Worm (Caenorhabditis elegans): Measurements from ENCODE around the gene fbxa-77.
A peak's percentile ranks its signal among the peaks of the same experiment; 100 is the strongest.

The fbxa-77 gene

DNA sequence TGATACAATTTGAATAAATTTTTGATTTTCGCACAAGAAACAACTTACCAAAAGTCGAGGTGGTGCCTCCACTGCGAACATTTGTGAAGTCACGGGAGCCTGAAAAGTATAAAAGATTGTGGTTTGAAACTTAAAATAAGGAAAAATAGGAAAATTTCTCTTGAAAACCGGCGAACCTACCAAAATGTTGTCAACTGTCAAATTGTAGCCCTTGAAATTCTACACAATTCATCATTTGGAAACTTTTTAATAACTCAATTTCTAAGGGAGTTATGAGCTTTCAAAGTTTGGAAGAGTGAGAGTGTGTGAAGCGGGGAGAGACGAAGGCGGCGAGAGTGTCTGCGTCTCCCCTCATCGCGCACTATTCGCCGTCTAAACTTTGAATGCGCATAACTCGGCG is 19.1 kb upstream of the fbxa-77 start, which contains the start of gene pes-4:
pes-4 (minus strand) TSS at position 101 of the 400 bp plus-strand sequence.
- TF ChIP-seq egl-27 (tag; optimal IDR thresholded peaks at IDR 0.05), result no peak
- TF ChIP-seq hmg-11 (tag; optimal IDR thresholded peaks at IDR 0.05), result no peak
- no peak for TF ChIP-seq pqm-1 (tag; optimal IDR thresholded peaks at IDR 0.05)
- no peak for TF ChIP-seq ceh-16 (tag; optimal IDR thresholded peaks at IDR 0.05)
- TF ChIP-seq pha-4 (tag; optimal IDR thresholded peaks at IDR 0.05), result no peak

DNA sequence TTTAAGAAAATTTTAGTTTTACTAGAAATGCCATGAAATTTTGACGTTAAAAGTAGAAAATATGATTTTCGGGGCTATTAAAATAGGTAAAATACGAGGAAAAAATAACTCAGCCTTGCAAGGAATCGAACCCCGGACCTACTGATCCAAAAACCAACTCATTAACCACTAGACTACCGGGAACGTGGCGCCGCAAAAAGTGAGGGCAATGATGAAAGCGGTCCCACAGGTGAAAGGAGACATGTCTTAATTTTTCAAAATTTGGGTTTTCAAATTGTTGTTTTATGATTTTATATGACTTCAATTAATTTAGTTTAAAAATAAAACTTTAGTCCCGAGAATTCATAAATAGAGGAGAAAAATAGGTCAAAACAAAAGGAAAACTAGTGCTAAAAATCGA is 18.6 kb upstream of the fbxa-77 start:
- TF ChIP-seq lsy-12 (tag; optimal IDR thresholded peaks at IDR 0.05) (no peak), ceh-82 (tag; optimal IDR thresholded peaks at IDR 0.05) (no peak), ceh-28 (tag; optimal IDR thresholded peaks at IDR 0.05) (no peak), aly-2 (tag; optimal IDR thresholded peaks at IDR 0.05) (no peak), eor-1 (tag; optimal IDR thresholded peaks at IDR 0.05) (no peak), lin-15B (tag; optimal IDR thresholded peaks at IDR 0.05) (no peak), ama-1 (optimal IDR thresholded peaks at IDR 0.05) (no peak), fkh-2 (tag; optimal IDR thresholded peaks at IDR 0.05) (no peak), pqm-1 (tag; optimal IDR thresholded peaks at IDR 0.05) (no peak), nhr-11 (tag; optimal IDR thresholded peaks at IDR 0.05) (no peak), R02D3.7 (tag; optimal IDR thresholded peaks at IDR 0.05) (no peak), mml-1 (tag; optimal IDR thresholded peaks at IDR 0.05) (no peak), ZK546.5 (tag; optimal IDR thresholded peaks at IDR 0.05) (no peak)

DNA sequence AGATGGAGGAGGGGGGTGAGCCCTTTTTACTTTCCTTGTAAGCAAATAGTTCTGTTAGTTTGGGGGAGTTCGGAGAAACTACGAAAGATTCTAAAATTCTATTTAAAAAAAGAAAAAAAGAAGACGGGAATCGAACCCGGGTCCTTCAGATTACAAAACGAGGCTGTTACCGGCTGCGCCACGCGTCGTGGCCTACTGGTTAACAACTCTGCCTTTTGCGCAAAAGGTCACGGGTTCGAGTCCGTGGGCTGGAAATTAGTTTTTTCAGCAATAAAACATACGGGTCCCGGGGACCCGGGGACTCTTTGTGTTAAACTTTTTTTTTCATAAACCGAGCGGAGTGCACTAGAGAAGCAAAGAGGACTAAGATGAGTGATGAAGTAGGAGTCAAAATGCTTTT is 18.1 kb upstream of the fbxa-77 start:
- TF ChIP-seq lin-39 (tag; optimal IDR thresholded peaks at IDR 0.05), result peak; percentile 20
- TF ChIP-seq ceh-28 (tag; optimal IDR thresholded peaks at IDR 0.05), result no peak

DNA sequence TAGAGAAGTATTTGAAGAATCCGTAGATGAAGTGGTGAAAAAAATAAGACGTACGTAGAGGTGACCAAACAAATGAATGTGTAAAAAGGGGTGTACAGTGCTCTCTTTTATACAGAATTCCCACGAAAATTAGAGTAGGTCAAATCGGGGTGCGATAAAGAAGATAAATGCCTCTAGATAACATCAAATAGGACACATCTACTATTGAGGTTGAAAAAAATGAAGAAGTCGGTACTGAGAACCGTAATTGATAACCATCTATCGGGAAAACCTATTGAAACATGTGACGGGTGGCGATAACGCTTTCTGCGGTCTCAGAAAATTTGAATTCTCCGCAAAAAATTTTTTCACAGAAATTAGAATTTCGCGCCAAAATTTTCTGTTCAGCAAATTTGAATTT is 10.6 kb upstream of the fbxa-77 start, which contains the start of gene fbxa-61:
fbxa-61 (plus strand) TSS at position 345 of the 400 bp plus-strand sequence.
- TF ChIP-seq nhr-23 (tag; optimal IDR thresholded peaks at IDR 0.05) (peak; percentile 42), elt-1 (tag; optimal IDR thresholded peaks at IDR 0.05) (peak; percentile 88), elt-2 (tag; optimal IDR thresholded peaks at IDR 0.05) (no peak)

DNA sequence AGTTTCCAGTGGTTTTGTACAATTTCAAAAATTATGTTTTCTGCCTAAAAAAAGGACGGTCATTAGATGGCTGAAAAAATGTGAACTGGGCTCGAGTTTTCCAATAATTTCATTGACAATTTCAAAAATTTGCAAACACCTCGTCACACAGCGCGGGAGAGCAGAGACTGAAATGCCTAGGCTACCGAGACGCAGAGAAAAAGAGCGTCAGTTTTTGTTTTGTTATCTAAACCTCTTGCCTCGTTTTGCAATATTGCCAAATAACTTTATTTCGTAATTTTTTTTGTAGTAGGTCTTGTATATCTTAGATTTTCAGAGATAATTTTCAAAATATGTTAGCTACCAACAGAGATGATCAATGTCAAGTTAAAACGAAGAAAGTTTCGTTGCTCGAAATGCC is 6.1 kb upstream of the fbxa-77 start, which contains the start of gene fbxa-63:
fbxa-63 (plus strand) TSS at position 310 of the 400 bp plus-strand sequence.
- TF ChIP-seq pqm-1 (tag; optimal IDR thresholded peaks at IDR 0.05) (peak; percentile 32), lin-15B (tag; optimal IDR thresholded peaks at IDR 0.05) (peak; percentile 14), mdl-1 (tag; optimal IDR thresholded peaks at IDR 0.05) (no peak), lin-39 (tag; optimal IDR thresholded peaks at IDR 0.05) (no peak), hmg-11 (tag; optimal IDR thresholded peaks at IDR 0.05) (peak; percentile 72), pha-4 (tag; optimal IDR thresholded peaks at IDR 0.05) (peak; percentile 49), ztf-4 (tag; optimal IDR thresholded peaks at IDR 0.05) (no peak), eor-1 (tag; optimal IDR thresholded peaks at IDR 0.05) (no peak), nhr-76 (tag; optimal IDR thresholded peaks at IDR 0.05) (no peak), elt-2 (tag; optimal IDR thresholded peaks at IDR 0.05) (peak; percentile 18), sea-2 (GFP tag; optimal IDR thresholded peaks at IDR 0.05) (no peak), jun-1 (tag; optimal IDR thresholded peaks at IDR 0.05) (no peak), nhr-237 (tag; optimal IDR thresholded peaks at IDR 0.05) (no peak), mml-1 (tag; optimal IDR thresholded peaks at IDR 0.05) (no peak), tbx-2 (tag; optimal IDR thresholded peaks at IDR 0.05) (no peak), nfya-1 (tag; optimal IDR thresholded peaks at IDR 0.05; ENCODE audit: insufficient read depth) (peak; percentile 48)

ce11 chrIII:1248335-1248734 is 940 bp upstream of the fbxa-77 start:
- no peak for TF ChIP-seq nhr-67 (tag; optimal IDR thresholded peaks at IDR 0.05)
- TF ChIP-seq fkh-10 (GFP tag; optimal IDR thresholded peaks at IDR 0.05), result no peak
- TF ChIP-seq hmg-11 (tag; optimal IDR thresholded peaks at IDR 0.05), result no peak
- no peak for TF ChIP-seq nhr-11 (tag; optimal IDR thresholded peaks at IDR 0.05)
- no peak for TF ChIP-seq eor-1 (tag; optimal IDR thresholded peaks at IDR 0.05)
- no peak for TF ChIP-seq nhr-43 (tag; optimal IDR thresholded peaks at IDR 0.05; ENCODE audit: poor library complexity, severe bottlenecking)
- no peak for TF ChIP-seq elt-1 (tag; optimal IDR thresholded peaks at IDR 0.05)
- no peak for TF ChIP-seq sea-2 (GFP tag; optimal IDR thresholded peaks at IDR 0.05)
- no peak for TF ChIP-seq ceh-28 (tag; optimal IDR thresholded peaks at IDR 0.05)

Measured in whole organism, L3 larva.